Fruit fly (Drosophila melanogaster) whole organism, embryonic: ENCODE data around the gene Ir87a.
A peak's percentile ranks its signal among the peaks of the same experiment; 100 is the strongest.

Experiments used
- C15 ChIP-seq: fragments of 200-800 bp; sonication (Bioruptor generic); IDR thresholded peaks from 3 replicates; pipeline ENCODE4 v1.3.6; 2022; ENCODE audit warnings: missing biosample characterization, missing genetic modification characterization
- CG10979 ChIP-seq: fragments of 200-800 bp; sonication (Bioruptor generic); optimal IDR thresholded peaks from 2 replicates; lab custom pipeline; 2018; ENCODE audit warnings: missing biosample characterization, mild to moderate bottlenecking, missing genetic modification characterization, moderate library complexity
- CG11085 ChIP-seq: fragments of 200-800 bp; sonication (Bioruptor generic); IDR thresholded peaks from 2 replicates; pipeline ENCODE4 v1.3.6; 2022; ENCODE audit warnings: missing biosample characterization, missing genetic modification characterization
- CG12071 ChIP-seq: fragments of 200-800 bp; sonication (Bioruptor generic); optimal IDR thresholded peaks from 3 replicates; lab custom pipeline; 2018; ENCODE audit warnings: missing biosample characterization, mild to moderate bottlenecking, missing genetic modification characterization
- CG12391 ChIP-seq: fragments of 200-800 bp; sonication (Bioruptor generic); optimal IDR thresholded peaks from 3 replicates; lab custom pipeline; 2018; ENCODE audit warnings: missing biosample characterization, mild to moderate bottlenecking, missing genetic modification characterization, moderate library complexity
- CG14050 ChIP-seq: fragments of 200-800 bp; sonication (Bioruptor generic); IDR thresholded peaks from 3 replicates; pipeline ENCODE4 v1.3.6; 2022; ENCODE audit warnings: missing biosample characterization, missing genetic modification characterization
- CG16779 ChIP-seq: fragments of 200-800 bp; sonication (Bioruptor generic); IDR thresholded peaks from 2 replicates; pipeline ENCODE4 v1.3.6; 2022; ENCODE audit warnings: missing biosample characterization, missing genetic modification characterization
- CG17612 ChIP-seq: fragments of 200-800 bp; sonication (Bioruptor generic); IDR thresholded peaks from 2 replicates; pipeline ENCODE4 v1.3.6; 2022; ENCODE audit warnings: missing biosample characterization, missing genetic modification characterization
- CG2875 ChIP-seq: fragments of 200-800 bp; sonication (Bioruptor generic); optimal IDR thresholded peaks from 2 replicates; lab custom pipeline; 2017; ENCODE audit warnings: missing biosample characterization, mild to moderate bottlenecking, missing genetic modification characterization, missing genetic modification reagents
- CG2889 ChIP-seq: fragments of 200-800 bp; sonication (Bioruptor generic); IDR thresholded peaks from 3 replicates; pipeline ENCODE4 v1.3.6; 2022; ENCODE audit warnings: missing biosample characterization, missing genetic modification characterization
- CG3847 ChIP-seq: fragments of 200-800 bp; sonication (Bioruptor generic); IDR thresholded peaks from 2 replicates; pipeline ENCODE4 v1.3.6; 2022; ENCODE audit warnings: missing biosample characterization, missing genetic modification characterization
- CG43689 ChIP-seq: fragments of 200-800 bp; sonication (Bioruptor generic); IDR thresholded peaks from 2 replicates; pipeline ENCODE4 v1.3.6; 2022; ENCODE audit warnings: missing biosample characterization, missing genetic modification characterization
- CG4707 ChIP-seq: fragments of 200-800 bp; sonication (Bioruptor generic); optimal IDR thresholded peaks from 2 replicates; lab custom pipeline; 2018; ENCODE audit warnings: missing biosample characterization, mild to moderate bottlenecking, missing genetic modification characterization, moderate library complexity
- CG4854 ChIP-seq: fragments of 200-800 bp; sonication (Bioruptor generic); optimal IDR thresholded peaks from 2 replicates; lab custom pipeline; 2016; ENCODE audit warnings: missing biosample characterization, missing genetic modification characterization, inconsistent platforms
- CG6175 ChIP-seq: fragments of 200-800 bp; sonication (Bioruptor generic); IDR thresholded peaks from 3 replicates; pipeline ENCODE4 v1.3.6; 2022; ENCODE audit warnings: missing biosample characterization, missing genetic modification characterization
- CG8765 ChIP-seq: fragments of 200-800 bp; sonication (Bioruptor generic); IDR thresholded peaks from 2 replicates; pipeline ENCODE4 v1.3.6; 2022; ENCODE audit warnings: missing biosample characterization, missing genetic modification characterization
- CG9797 ChIP-seq: fragments of 200-800 bp; sonication (Bioruptor generic); optimal IDR thresholded peaks from 3 replicates; lab custom pipeline; 2018; ENCODE audit warnings: missing biosample characterization, mild to moderate bottlenecking, missing genetic modification characterization
- CG9932 ChIP-seq: fragments of 200-800 bp; sonication (Bioruptor generic); IDR thresholded peaks from 2 replicates; pipeline ENCODE4 v1.3.6; 2022; ENCODE audit warnings: missing biosample characterization, missing genetic modification characterization
- Dbx ChIP-seq: fragments of 200-800 bp; sonication (Bioruptor generic); IDR thresholded peaks from 3 replicates; pipeline ENCODE4 v1.3.6; 2022; ENCODE audit warnings: missing biosample characterization, missing genetic modification characterization
- E2f2 ChIP-seq: fragments of 200-800 bp; sonication (Bioruptor generic); IDR thresholded peaks from 2 replicates; pipeline ENCODE4 v1.3.6; 2022; ENCODE audit warnings: missing biosample characterization, missing genetic modification characterization
- HLHmδ ChIP-seq: fragments of 200-800 bp; sonication (Bioruptor generic); optimal IDR thresholded peaks from 2 replicates; lab custom pipeline; 2018; ENCODE audit warnings: missing biosample characterization, mild to moderate bottlenecking, missing genetic modification characterization, moderate library complexity
- Hr39 ChIP-seq: fragments of >200 bp; optimal IDR thresholded peaks from 2 replicates; lab custom pipeline; 2017
- Lim3 ChIP-seq: fragments of 200-800 bp; sonication (Bioruptor generic); IDR thresholded peaks from 2 replicates; pipeline ENCODE4 v1.3.6; 2022; ENCODE audit warnings: missing biosample characterization, missing genetic modification characterization
- NC2β ChIP-seq: fragments of 200-800 bp; sonication (Bioruptor generic); optimal IDR thresholded peaks from 2 replicates; lab custom pipeline; 2016; ENCODE audit warnings: missing biosample characterization, missing genetic modification characterization
- Rx ChIP-seq: fragments of 200-800 bp; sonication (Bioruptor generic); IDR thresholded peaks from 2 replicates; pipeline ENCODE4 v1.3.6; 2022; ENCODE audit warnings: missing biosample characterization, missing genetic modification characterization
- Scr ChIP-seq: fragments of 200-800 bp; sonication (Bioruptor generic); IDR thresholded peaks from 2 replicates; pipeline ENCODE4 v1.3.6; 2022; ENCODE audit warnings: missing biosample characterization, missing genetic modification characterization; ENCODE audit not compliant: partially characterized antibody
- Sin3A ChIP-seq: fragments of >200 bp; optimal IDR thresholded peaks from 2 replicates; lab custom pipeline; 2018
- Six4 ChIP-seq: fragments of 200-800 bp; sonication (Bioruptor generic); optimal IDR thresholded peaks from 2 replicates; lab custom pipeline; 2016; ENCODE audit warnings: missing biosample characterization, missing genetic modification characterization
- bsh ChIP-seq, 2 experiments: fragments of 200-800 bp; sonication (Bioruptor generic); optimal IDR thresholded peaks; 2 replicates each; lab custom pipeline; 2017 to 2018; ENCODE audit warnings: mild to moderate bottlenecking in 2 of 2, missing biosample characterization in 2 of 2, missing genetic modification characterization in 2 of 2, moderate library complexity in 1 of 2
- ci ChIP-seq: fragments of 200-800 bp; sonication (Bioruptor generic); IDR thresholded peaks from 3 replicates; pipeline ENCODE4 v1.3.6; 2022; ENCODE audit warnings: missing biosample characterization, missing genetic modification characterization
- crp ChIP-seq, 2 experiments: fragments of 200-800 bp; sonication (Bioruptor generic); optimal IDR thresholded peaks; 2 replicates in 1 of 2; 3 replicates in 1 of 2; lab custom pipeline; 2017; ENCODE audit warnings: missing biosample characterization in 2 of 2, missing genetic modification characterization in 2 of 2, mild to moderate bottlenecking in 1 of 2, moderate library complexity in 1 of 2
- dimm ChIP-seq: fragments of 200-800 bp; sonication (Bioruptor generic); IDR thresholded peaks from 2 replicates; pipeline ENCODE4 v1.3.6; 2022; ENCODE audit warnings: missing biosample characterization, missing genetic modification characterization
- disco-r ChIP-seq: fragments of 200-800 bp; sonication (Bioruptor generic); optimal IDR thresholded peaks from 2 replicates; lab custom pipeline; 2016; ENCODE audit warnings: missing biosample characterization, missing genetic modification characterization
- fd3F ChIP-seq: fragments of 200-800 bp; sonication (Bioruptor generic); optimal IDR thresholded peaks from 2 replicates; lab custom pipeline; 2018; ENCODE audit warnings: missing biosample characterization, mild to moderate bottlenecking, missing genetic modification characterization, moderate library complexity
- ftz-f1 ChIP-seq: fragments of 200-800 bp; sonication (Bioruptor generic); optimal IDR thresholded peaks from 2 replicates; lab custom pipeline; 2016; ENCODE audit warnings: missing biosample characterization, missing genetic modification characterization
- grau ChIP-seq: fragments of 200-800 bp; optimal IDR thresholded peaks from 3 replicates; lab custom pipeline; 2019; ENCODE audit warnings: missing biosample characterization, mild to moderate bottlenecking, missing genetic modification characterization, moderate library complexity
- lov ChIP-seq, 2 experiments: fragments of 200-800 bp in 1 of 2; fragments of >200 bp in 1 of 2; sonication (Bioruptor generic) in 1 of 2; IDR thresholded peaks in 1 of 2; optimal IDR thresholded peaks in 1 of 2; 2 replicates in 1 of 2; 3 replicates in 1 of 2; pipeline versions ENCODE4 v1.3.6 to Lab custom; 2017 to 2022; ENCODE audit warnings: missing biosample characterization in 1 of 2, missing genetic modification characterization in 1 of 2
- mirr ChIP-seq: fragments of 200-800 bp; sonication (Bioruptor generic); optimal IDR thresholded peaks from 3 replicates; lab custom pipeline; 2018; ENCODE audit warnings: missing biosample characterization, mild to moderate bottlenecking, missing genetic modification characterization
- nmo ChIP-seq: fragments of 200-800 bp; sonication (Bioruptor generic); optimal IDR thresholded peaks from 2 replicates; lab custom pipeline; 2018; ENCODE audit warnings: missing biosample characterization, mild to moderate bottlenecking, missing genetic modification characterization, moderate library complexity
- oc ChIP-seq: fragments of 200-800 bp; sonication (Bioruptor generic); optimal IDR thresholded peaks from 2 replicates; lab custom pipeline; 2018; ENCODE audit warnings: missing biosample characterization, mild to moderate bottlenecking, missing genetic modification characterization, moderate library complexity
- prd ChIP-seq, 3 experiments: fragments of >200 bp in 2 of 3; fragments of 200-800 bp in 1 of 3; sonication (Bioruptor generic) in 1 of 3; optimal IDR thresholded peaks in 2 of 3; IDR thresholded peaks in 1 of 3; 2 replicates in 2 of 3; 3 replicates in 1 of 3; pipeline versions ENCODE4 v1.3.6 to Lab custom; 2017 to 2022; ENCODE audit warnings: missing biosample characterization in 1 of 3, missing genetic modification characterization in 1 of 3
- sd ChIP-seq: fragments of 200-800 bp; sonication (Bioruptor generic); optimal IDR thresholded peaks from 3 replicates; lab custom pipeline; 2018; ENCODE audit warnings: missing biosample characterization, mild to moderate bottlenecking, missing genetic modification characterization, moderate library complexity
- sqz ChIP-seq: fragments of 200-800 bp; sonication (Bioruptor generic); optimal IDR thresholded peaks from 3 replicates; lab custom pipeline; 2018; ENCODE audit warnings: missing biosample characterization, mild to moderate bottlenecking, missing genetic modification characterization
- tio ChIP-seq: fragments of 200-800 bp; sonication (Bioruptor generic); optimal IDR thresholded peaks from 2 replicates; lab custom pipeline; 2017; ENCODE audit warnings: missing biosample characterization, missing genetic modification characterization, inconsistent platforms
- trem ChIP-seq: fragments of 200-800 bp; optimal IDR thresholded peaks from 3 replicates; lab custom pipeline; 2019; ENCODE audit warnings: missing biosample characterization, mild to moderate bottlenecking, missing genetic modification characterization, moderate library complexity
- ttk ChIP-seq: fragments of 200-800 bp; sonication (Bioruptor generic); IDR thresholded peaks from 2 replicates; pipeline ENCODE4 v2.1.2; 2022; ENCODE audit warnings: missing biosample characterization, missing genetic modification characterization
- tx ChIP-seq: fragments of 200-800 bp; sonication (Bioruptor generic); optimal IDR thresholded peaks from 2 replicates; lab custom pipeline; 2016; ENCODE audit warnings: missing biosample characterization, missing genetic modification characterization
- vnd ChIP-seq: fragments of 200-800 bp; sonication (Bioruptor generic); IDR thresholded peaks from 3 replicates; pipeline ENCODE4 v1.3.6; 2022; ENCODE audit warnings: missing biosample characterization, missing genetic modification characterization; ENCODE audit not compliant: partially characterized antibody
- yki ChIP-seq: fragments of >200 bp; optimal IDR thresholded peaks from 3 replicates; lab custom pipeline; 2018
- zfh1 ChIP-seq: fragments of 200-800 bp; sonication (Bioruptor generic); IDR thresholded peaks from 3 replicates; pipeline ENCODE4 v1.3.6; 2022; ENCODE audit warnings: missing biosample characterization, missing genetic modification characterization

Ir87a gene

DNA sequence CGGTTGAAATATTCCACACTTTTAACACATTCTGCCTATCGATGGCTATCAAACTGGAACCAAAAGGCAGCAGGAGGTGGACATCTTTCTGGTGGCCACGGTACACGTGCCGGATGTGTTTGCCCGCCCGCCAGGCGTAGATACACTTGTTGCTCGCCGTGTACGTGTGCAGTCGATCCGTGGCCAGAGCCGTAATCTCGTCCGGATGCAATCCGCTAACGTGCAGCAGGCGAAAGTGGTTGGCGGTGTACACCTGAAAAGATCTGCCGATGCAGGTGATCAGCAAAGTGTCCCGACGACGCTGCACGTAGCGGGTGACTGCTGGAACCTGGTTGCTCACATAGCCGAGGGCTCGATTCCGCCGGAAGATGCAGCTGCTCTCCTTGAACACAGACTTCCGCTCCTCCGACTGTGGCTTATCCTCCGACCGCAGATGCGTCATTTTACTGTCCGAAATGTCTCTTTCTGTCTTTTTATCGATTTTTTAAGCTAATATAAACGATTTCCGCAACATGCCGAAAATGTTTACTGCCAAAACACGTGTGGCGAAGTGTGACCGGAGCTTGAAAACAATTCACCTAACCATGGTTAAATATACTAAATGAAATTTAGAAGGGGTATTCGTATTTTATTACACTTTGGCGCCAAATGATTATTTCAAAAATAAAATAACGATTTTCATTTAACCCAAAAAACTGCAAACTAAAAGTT lies 31.8 kb upstream of the Ir87a start, which contains the start of gene CG9799 (continued):
- TF ChIP-seq Six4 (GFP tag; lab: Kevin White, UChicago) (no peak), CG43689 (GFP tag; lab: Robert Waterston, UW) (no peak), CG12071 (GFP tag; lab: Kevin White, UChicago) (no peak), Lim3 (GFP tag; lab: Robert Waterston, UW) (no peak), CG9797 (GFP tag; lab: Kevin White, UChicago) (peak; percentile 90), NC2β (GFP tag; lab: Kevin White, UChicago) (no peak), CG6175 (GFP tag; lab: Robert Waterston, UW) (peak; percentile 53; the same call in 1 of the 3 replicates), CG3847 (GFP tag; lab: Robert Waterston, UW) (peak; percentile 7; the same call in 1 of the 2 replicates), CG4707 (no peak), Dbx (GFP tag; lab: Robert Waterston, UW) (0 out of 3 replicates have a peak, but pooled peaks have one; percentile 17), ci (GFP tag; lab: Robert Waterston, UW) (no peak), Hr39 (lab: Kevin White, UChicago) (no peak), sqz (no peak), CG14050 (GFP tag; lab: Robert Waterston, UW) (no peak), Rx (GFP tag; lab: Robert Waterston, UW) (no peak), tio (no peak), disco-r (GFP tag; lab: Kevin White, UChicago) (no peak), CG11085 (GFP tag; lab: Robert Waterston, UW) (no peak), CG10979 (no peak), yki (no peak), CG12391 (no peak), crp (GFP tag; optimal IDR thresholded peaks at IDR 0.05; lab: Kevin White, UChicago) (peak in 1 of 2 experiments; percentile 54), CG16779 (GFP tag; lab: Robert Waterston, UW) (no peak; the same call in 1 of the 2 replicates), sd (no peak), tx (GFP tag; lab: Kevin White, UChicago) (no peak), dimm (GFP tag; lab: Robert Waterston, UW) (no peak), prd (optimal IDR thresholded peaks at IDR 0.05; lab: Kevin White, UChicago) (no peak), prd (GFP tag; IDR thresholded peaks at IDR 0.05; lab: Robert Waterston, UW) (peak; percentile 53; the same call in 2 of the 3 replicates), CG9932 (GFP tag; lab: Robert Waterston, UW) (no peak), C15 (no peak), CG8765 (GFP tag; lab: Robert Waterston, UW) (no peak), ftz-f1 (GFP tag; lab: Kevin White, UChicago) (no peak), fd3F (GFP tag; lab: Kevin White, UChicago) (no peak), oc (tag; lab: Kevin White, UChicago) (no peak), grau (no peak), vnd (GFP tag; lab: Robert Waterston, UW) (no peak), bsh (GFP tag; optimal IDR thresholded peaks at IDR 0.05; lab: Kevin White, UChicago) (no peak), CG17612 (GFP tag; lab: Robert Waterston, UW) (0 out of 2 replicates have a peak, but pooled peaks have one; percentile 10), lov (optimal IDR thresholded peaks at IDR 0.05; lab: Kevin White, UChicago) (no peak), lov (GFP tag; IDR thresholded peaks at IDR 0.05; lab: Robert Waterston, UW) (peak; percentile 90), CG2889 (GFP tag; lab: Robert Waterston, UW) (0 out of 3 replicates have a peak, but pooled peaks have one; percentile 14), ttk (GFP tag; lab: Robert Waterston, UW) (no peak), HLHmδ (GFP tag; lab: Kevin White, UChicago) (no peak), CG4854 (no peak), Sin3A (lab: Kevin White, UChicago) (peak; percentile 18), zfh1 (GFP tag; lab: Robert Waterston, UW) (no peak), Scr (GFP tag; lab: Robert Waterston, UW) (no peak), CG2875 (GFP tag; lab: Kevin White, UChicago) (no peak), mirr (GFP tag; lab: Kevin White, UChicago) (no peak), E2f2 (peak; percentile 93), trem (tag; lab: Kevin White, UChicago) (peak; percentile 32), nmo (GFP tag; lab: Kevin White, UChicago) (no peak)
